Fruit fly (Drosophila melanogaster): Measurements from ENCODE around the gene Grip163.

Grip163 gene

DNA sequence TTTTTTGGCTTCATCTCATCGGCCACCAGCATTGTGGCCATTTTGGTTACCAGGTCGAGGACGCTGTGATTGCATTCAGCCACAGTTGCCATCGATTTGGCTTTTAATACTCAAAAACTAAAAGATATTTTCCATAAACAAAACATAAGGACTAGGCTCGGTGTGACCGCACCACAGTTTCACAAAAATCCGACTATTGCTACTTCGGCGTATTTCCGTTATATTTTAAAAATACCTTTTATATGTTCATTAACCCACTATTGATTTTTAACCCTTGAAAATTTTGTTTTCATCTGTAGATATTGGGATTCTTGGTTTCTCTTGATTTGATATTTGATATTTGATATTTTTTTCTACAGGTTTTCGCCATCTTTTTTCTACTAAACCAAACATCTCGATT lies at the start of gene Grip163:
Grip163 (minus strand) TSS at position 180 of the 400 bp plus-strand sequence.
- peak; percentile 2 for TF ChIP-seq cyc (GFP tag; optimal IDR thresholded peaks at IDR 0.05)
- TF ChIP-seq CG6808 (GFP tag; optimal IDR thresholded peaks at IDR 0.05) = no peak

DNA sequence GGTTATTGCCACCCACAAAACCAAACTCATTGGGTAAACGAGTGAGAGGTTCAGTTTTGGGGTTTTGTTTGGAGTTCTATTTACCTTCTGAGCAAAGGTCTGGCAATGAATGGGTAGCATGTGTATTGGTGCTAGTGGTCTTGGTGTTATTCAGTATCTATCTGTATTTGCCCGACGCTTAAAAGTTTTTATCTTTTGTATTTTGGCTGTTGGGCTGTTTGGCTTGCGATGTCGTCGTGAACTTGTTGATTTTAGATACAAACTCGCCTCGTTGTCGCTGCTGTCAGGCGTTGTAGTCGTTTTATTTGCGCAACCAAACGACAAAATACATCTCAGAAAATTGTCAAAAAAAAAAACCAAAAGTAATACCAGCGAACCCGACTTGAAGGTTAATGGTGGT lies 47.5 kb upstream of the Grip163 start:
- TF ChIP-seq fkh (GFP tag; optimal IDR thresholded peaks at IDR 0.05) = peak; percentile 95
- TF ChIP-seq esn (GFP tag; optimal IDR thresholded peaks at IDR 0.05) = no peak

DNA sequence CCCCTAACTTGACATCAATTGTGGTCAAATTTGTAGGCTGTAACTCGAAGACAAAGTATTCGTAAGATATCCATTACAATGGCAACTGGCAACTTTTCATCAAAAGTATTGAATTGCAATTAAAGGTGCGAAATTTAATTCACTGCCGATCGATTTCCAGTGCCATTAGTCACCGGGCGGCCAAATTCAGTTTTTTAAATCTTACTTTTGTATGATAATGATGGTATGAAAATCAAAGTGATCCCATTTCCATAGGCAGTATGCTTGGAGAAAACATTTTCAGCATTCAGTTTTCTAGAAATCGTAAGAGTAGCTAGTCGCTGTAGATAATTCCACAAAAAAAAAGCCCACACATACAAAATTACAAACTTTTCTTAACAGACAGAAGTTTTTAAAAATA lies 46.3 kb upstream of the Grip163 start, which contains the start of gene CG43638:
CG43638 (plus strand) TSS at position 301 of the 400 bp plus-strand sequence.
- no peak for TF ChIP-seq Gug (GFP tag; IDR thresholded peaks at IDR 0.05)
- no peak for TF ChIP-seq Eip93F (GFP tag; optimal IDR thresholded peaks at IDR 0.05)
- no peak for TF ChIP-seq lz (GFP tag; optimal IDR thresholded peaks at IDR 0.05)
- TF ChIP-seq Blimp-1 (GFP tag; optimal IDR thresholded peaks at IDR 0.05) = no peak
- no peak for TF ChIP-seq Ets96B (tag; optimal IDR thresholded peaks at IDR 0.05)

DNA sequence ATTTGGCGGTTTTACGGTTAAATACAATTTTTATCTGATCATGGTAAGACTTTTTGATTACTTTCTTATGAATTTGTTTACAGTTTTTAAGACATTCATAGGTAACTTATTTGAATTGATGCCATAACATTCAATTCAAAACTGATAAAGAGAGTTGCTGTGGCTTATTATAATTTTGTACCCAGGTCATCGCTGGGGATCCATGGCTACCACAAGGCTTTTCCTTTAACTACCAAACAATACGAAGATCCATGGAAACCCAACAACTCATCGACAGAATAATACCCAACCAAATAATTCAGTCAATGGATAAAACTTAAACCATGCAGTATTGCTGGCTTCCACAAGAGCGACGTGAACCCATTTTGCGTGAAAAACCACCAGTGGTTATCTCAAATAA lies 44.1 kb upstream of the Grip163 start, which contains the start of gene CG6793:
CG6793 (plus strand) TSS at position 301 of the 400 bp plus-strand sequence.
- TF ChIP-seq topi (GFP tag; optimal IDR thresholded peaks at IDR 0.05) (no peak), Ets21C (GFP tag; optimal IDR thresholded peaks at IDR 0.05) (no peak), Blimp-1 (GFP tag; optimal IDR thresholded peaks at IDR 0.05) (no peak), Eip78C (GFP tag) (no peak), ss (GFP tag; optimal IDR thresholded peaks at IDR 0.05) (no peak), CG10669 (GFP tag; optimal IDR thresholded peaks at IDR 0.05) (no peak), achi (GFP tag; optimal IDR thresholded peaks at IDR 0.05) (no peak), Hr4 (GFP tag; optimal IDR thresholded peaks at IDR 0.05) (no peak), dac (GFP tag; optimal IDR thresholded peaks at IDR 0.05) (no peak), CG4318 (GFP tag; optimal IDR thresholded peaks at IDR 0.05) (no peak), CG10631 (GFP tag; optimal IDR thresholded peaks at IDR 0.05) (no peak), dsx (GFP tag; optimal IDR thresholded peaks at IDR 0.05; ENCODE audit: poor library complexity, severe bottlenecking) (no peak), CG1621 (tag; optimal IDR thresholded peaks at IDR 0.05) (no peak), esn (GFP tag; optimal IDR thresholded peaks at IDR 0.05) (no peak), Ets96B (tag; optimal IDR thresholded peaks at IDR 0.05) (no peak), Sox102F (GFP tag; optimal IDR thresholded peaks at IDR 0.05) (no peak), CG7368 (GFP tag; optimal IDR thresholded peaks at IDR 0.05) (no peak), fkh (GFP tag; optimal IDR thresholded peaks at IDR 0.05) (no peak)

DNA sequence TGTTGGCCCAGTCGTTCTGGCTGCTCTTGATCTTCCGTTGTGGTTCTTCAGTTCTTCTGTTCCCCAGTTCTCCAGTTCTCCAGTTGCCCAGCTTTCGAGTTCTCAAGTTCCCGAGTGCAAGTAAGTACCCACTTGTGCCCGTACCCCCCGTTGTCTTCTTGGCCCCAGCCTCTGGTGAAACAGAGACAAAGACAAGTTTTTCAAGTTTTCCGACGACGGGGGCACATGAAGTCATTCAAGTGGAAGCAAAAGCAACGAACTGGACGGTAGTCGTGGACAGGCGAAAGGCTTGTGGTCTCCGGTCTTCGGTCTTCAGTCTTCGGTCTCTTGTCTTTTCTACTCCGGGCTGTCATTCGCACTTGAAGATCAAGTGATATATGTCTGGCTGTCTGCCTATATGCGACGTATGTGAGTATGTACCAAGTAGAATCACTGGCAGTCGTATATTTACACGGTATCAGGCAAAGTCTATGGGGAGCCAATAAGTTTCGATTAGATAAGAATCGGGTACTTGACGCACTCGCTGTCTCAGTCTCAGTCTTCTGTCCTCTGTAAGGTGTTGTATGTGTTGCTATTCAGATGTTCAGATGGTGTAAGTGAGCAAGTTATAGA lies 42.5 kb upstream of the Grip163 start:
- peak; percentile 33 for TF ChIP-seq CG6854 (GFP tag; optimal IDR thresholded peaks at IDR 0.05)
- TF ChIP-seq Met (GFP tag; optimal IDR thresholded peaks at IDR 0.05) = no peak
- TF ChIP-seq Ets96B (tag; optimal IDR thresholded peaks at IDR 0.05) = no peak
- TF ChIP-seq Ets21C (GFP tag; optimal IDR thresholded peaks at IDR 0.05) = no peak
- TF ChIP-seq CG8632 (GFP tag; optimal IDR thresholded peaks at IDR 0.05) = no peak
- peak; percentile 46; the same call in 1 of the 2 replicates for TF ChIP-seq CG15336 (GFP tag; IDR thresholded peaks at IDR 0.05)
- TF ChIP-seq CG11902 (GFP tag; optimal IDR thresholded peaks at IDR 0.05) = no peak
- no peak for TF ChIP-seq cyc (GFP tag; optimal IDR thresholded peaks at IDR 0.05)
- no peak for TF ChIP-seq Eip93F (GFP tag; optimal IDR thresholded peaks at IDR 0.05)
- no peak for TF ChIP-seq fd85E (GFP tag; optimal IDR thresholded peaks at IDR 0.05)
- TF ChIP-seq svp (GFP tag) = no peak
- peak; percentile 27; the same call in 1 of the 3 replicates for TF ChIP-seq CG6163 (GFP tag; IDR thresholded peaks at IDR 0.05)
- TF ChIP-seq dac (GFP tag; optimal IDR thresholded peaks at IDR 0.05) = no peak
- no peak for TF ChIP-seq CG6792 (GFP tag; optimal IDR thresholded peaks at IDR 0.05)
- TF ChIP-seq Eip75B (GFP tag; optimal IDR thresholded peaks at IDR 0.05) = peak; percentile 48
- no peak for TF ChIP-seq CG31627 (GFP tag; optimal IDR thresholded peaks at IDR 0.05)
- TF ChIP-seq CG10631 (GFP tag; optimal IDR thresholded peaks at IDR 0.05) = no peak
- peak; percentile 14 for TF ChIP-seq spab (GFP tag; optimal IDR thresholded peaks at IDR 0.05)
- no peak for TF ChIP-seq CG3032 (tag; optimal IDR thresholded peaks at IDR 0.05)
- TF ChIP-seq Sox102F (GFP tag; optimal IDR thresholded peaks at IDR 0.05) = peak; percentile 26
- TF ChIP-seq lz (GFP tag; optimal IDR thresholded peaks at IDR 0.05) = no peak
- peak; percentile 63 for TF ChIP-seq Lpt (GFP tag; optimal IDR thresholded peaks at IDR 0.05)
- no peak for TF ChIP-seq Gug (GFP tag; IDR thresholded peaks at IDR 0.05)
- no peak for TF ChIP-seq CG8319 (GFP tag; optimal IDR thresholded peaks at IDR 0.05)
- no peak for TF ChIP-seq CG11294 (GFP tag; IDR thresholded peaks at IDR 0.05)
- TF ChIP-seq vri (GFP tag; optimal IDR thresholded peaks at IDR 0.05) = no peak
- no peak for TF ChIP-seq CG3919 (GFP tag; optimal IDR thresholded peaks at IDR 0.05)
- TF ChIP-seq fkh (GFP tag; optimal IDR thresholded peaks at IDR 0.05) = no peak
- 0 out of 3 replicates have a peak, but pooled peaks have one; percentile 37 for TF ChIP-seq CG8119 (GFP tag; IDR thresholded peaks at IDR 0.05)
- peak; percentile 78 to 79 for TF ChIP-seq ss (GFP tag; optimal IDR thresholded peaks at IDR 0.05)
